Worm (Caenorhabditis elegans): ENCODE measurements around the gene nhr-88.

- TF ChIP-seq W03F9.2 (tag; optimal IDR thresholded peaks at IDR 0.05) (no peak), him-1 (tag; optimal IDR thresholded peaks at IDR 0.05) (no peak), dao-5 (tag; optimal IDR thresholded peaks at IDR 0.05) (no peak)
Measured at ce11 chrII:2940747-2941146, 35.7 kb upstream of the nhr-88 start, which contains the start of gene irld-66.

Measured in whole organism, L4/young adult.